Fruit fly (Drosophila melanogaster) whole organism, embryonic: Measurements from ENCODE around the gene CG43062.

Source experiments
- Blimp-1 ChIP-seq: fragments of 200-800 bp; sonication (Bioruptor generic); optimal IDR thresholded peaks from 3 replicates; lab custom pipeline; 2018; ENCODE audit warnings: missing biosample characterization, missing genetic modification characterization, mild to moderate bottlenecking, moderate library complexity, missing genetic modification reagents
- BtbVII ChIP-seq: fragments of 200-800 bp; sonication (Bioruptor generic); optimal IDR thresholded peaks from 3 replicates; lab custom pipeline; 2017; ENCODE audit warnings: missing biosample characterization, mild to moderate bottlenecking, missing genetic modification characterization
- CG10565 ChIP-seq: fragments of 200-800 bp; sonication (Bioruptor generic); optimal IDR thresholded peaks from 3 replicates; lab custom pipeline; 2016; ENCODE audit warnings: missing biosample characterization, mild to moderate bottlenecking, missing genetic modification characterization
- CG11247 ChIP-seq: fragments of 200-800 bp; sonication (Bioruptor generic); IDR thresholded peaks from 2 replicates; pipeline ENCODE4 v1.3.6; 2022; ENCODE audit warnings: missing biosample characterization, missing genetic modification characterization
- CG13123 ChIP-seq: fragments of 200-800 bp; sonication (Bioruptor generic); optimal IDR thresholded peaks from 2 replicates; lab custom pipeline; 2016; ENCODE audit warnings: missing biosample characterization, missing genetic modification characterization
- CG13296 ChIP-seq: fragments of 200-800 bp; sonication (Bioruptor generic); optimal IDR thresholded peaks from 3 replicates; lab custom pipeline; 2018; ENCODE audit warnings: missing biosample characterization, mild to moderate bottlenecking, missing genetic modification characterization
- CG13424 ChIP-seq: fragments of 200-800 bp; sonication (Bioruptor generic); optimal IDR thresholded peaks from 2 replicates; lab custom pipeline; 2019; ENCODE audit warnings: missing biosample characterization, mild to moderate bottlenecking, missing genetic modification characterization, moderate library complexity
- CG15514 ChIP-seq: fragments of 200-800 bp; sonication (Bioruptor generic); optimal IDR thresholded peaks from 3 replicates; lab custom pipeline; 2017; ENCODE audit warnings: missing biosample characterization, missing genetic modification characterization, mild to moderate bottlenecking, moderate library complexity, missing genetic modification reagents
- CG17568 ChIP-seq: fragments of 200-800 bp; sonication (Bioruptor generic); optimal IDR thresholded peaks from 2 replicates; lab custom pipeline; 2018; ENCODE audit warnings: missing biosample characterization, mild to moderate bottlenecking, missing genetic modification characterization, moderate library complexity
- CG2889 ChIP-seq: fragments of 200-800 bp; sonication (Bioruptor generic); IDR thresholded peaks from 3 replicates; pipeline ENCODE4 v1.3.6; 2022; ENCODE audit warnings: missing biosample characterization, missing genetic modification characterization
- CG3163 ChIP-seq: fragments of 200-800 bp; sonication (Bioruptor generic); optimal IDR thresholded peaks from 3 replicates; lab custom pipeline; 2016; ENCODE audit warnings: missing biosample characterization, missing genetic modification characterization
- CG7271 ChIP-seq: fragments of 200-800 bp; sonication (Bioruptor generic); optimal IDR thresholded peaks from 2 replicates; lab custom pipeline; 2018; ENCODE audit warnings: missing biosample characterization, mild to moderate bottlenecking, missing genetic modification characterization, moderate library complexity
- CG8359 ChIP-seq: fragments of 200-800 bp; sonication (Bioruptor generic); optimal IDR thresholded peaks from 2 replicates; lab custom pipeline; 2017; ENCODE audit warnings: missing biosample characterization, mild to moderate bottlenecking, missing genetic modification characterization, borderline replicate concordance
- CG9437 ChIP-seq: fragments of 200-800 bp; sonication (Bioruptor generic); optimal IDR thresholded peaks from 2 replicates; lab custom pipeline; 2018; ENCODE audit warnings: missing biosample characterization, mild to moderate bottlenecking, missing genetic modification characterization
- Ets97D ChIP-seq: fragments of 200-800 bp; sonication (Bioruptor generic); optimal IDR thresholded peaks from 3 replicates; lab custom pipeline; 2016; ENCODE audit warnings: missing biosample characterization, missing genetic modification characterization
- Hand ChIP-seq: fragments of 200-800 bp; sonication (Bioruptor generic); optimal IDR thresholded peaks from 2 replicates; lab custom pipeline; 2017; ENCODE audit warnings: mild to moderate bottlenecking, missing biosample characterization, missing genetic modification reagents, missing genetic modification characterization
- Hr51 ChIP-seq, 2 experiments: fragments of 200-800 bp; sonication (Bioruptor generic); optimal IDR thresholded peaks; 2 replicates in 1 of 2; 3 replicates in 1 of 2; lab custom pipeline; 2016 to 2018; ENCODE audit warnings: missing biosample characterization in 2 of 2, missing genetic modification characterization in 2 of 2, mild to moderate bottlenecking in 1 of 2, moderate library complexity in 1 of 2
- Kr ChIP-seq: fragments of 200-800 bp; sonication (Bioruptor generic); optimal IDR thresholded peaks from 2 replicates; lab custom pipeline; 2017; ENCODE audit warnings: missing biosample characterization, mild to moderate bottlenecking, missing genetic modification characterization
- Rfx ChIP-seq: fragments of 200-800 bp; sonication (Bioruptor generic); IDR thresholded peaks from 2 replicates; pipeline ENCODE4 v1.3.6; 2022; ENCODE audit warnings: missing biosample characterization, missing genetic modification characterization
- Ssrp ChIP-seq: fragments of 200-800 bp; sonication (Bioruptor generic); optimal IDR thresholded peaks from 2 replicates; lab custom pipeline; 2018; ENCODE audit warnings: missing biosample characterization, mild to moderate bottlenecking, missing genetic modification characterization, moderate library complexity
- ab ChIP-seq: fragments of 200-800 bp; sonication (Bioruptor generic); optimal IDR thresholded peaks from 2 replicates; lab custom pipeline; 2016; ENCODE audit warnings: missing biosample characterization, missing genetic modification characterization
- amos ChIP-seq: fragments of 200-800 bp; sonication (Bioruptor generic); IDR thresholded peaks from 2 replicates; pipeline ENCODE4 v1.3.6; 2022; ENCODE audit warnings: missing biosample characterization, missing genetic modification characterization; ENCODE audit not compliant: partially characterized antibody
- aop ChIP-seq: fragments of 200-800 bp; sonication (Bioruptor generic); IDR thresholded peaks from 2 replicates; pipeline ENCODE4 v1.3.6; 2022; ENCODE audit warnings: missing biosample characterization, missing genetic modification characterization
- caup ChIP-seq: fragments of 200-800 bp; sonication (Bioruptor generic); optimal IDR thresholded peaks from 3 replicates; lab custom pipeline; 2017; ENCODE audit warnings: missing biosample characterization, mild to moderate bottlenecking, missing genetic modification characterization, moderate library complexity; ENCODE audit not compliant: severe bottlenecking
- chif ChIP-seq, 2 experiments: fragments of 200-800 bp; sonication (Bioruptor generic); optimal IDR thresholded peaks; 3 replicates each; lab custom pipeline; 2016; ENCODE audit warnings: missing biosample characterization in 2 of 2, missing genetic modification characterization in 2 of 2
- crc ChIP-seq: fragments of 200-800 bp; sonication (Bioruptor generic); optimal IDR thresholded peaks from 2 replicates; lab custom pipeline; 2016; ENCODE audit warnings: missing biosample characterization, missing genetic modification characterization
- crp ChIP-seq, 2 experiments: fragments of 200-800 bp; sonication (Bioruptor generic); optimal IDR thresholded peaks; 2 replicates in 1 of 2; 3 replicates in 1 of 2; lab custom pipeline; 2017; ENCODE audit warnings: missing biosample characterization in 2 of 2, missing genetic modification characterization in 2 of 2, mild to moderate bottlenecking in 1 of 2, moderate library complexity in 1 of 2
- disco-r ChIP-seq: fragments of 200-800 bp; sonication (Bioruptor generic); optimal IDR thresholded peaks from 2 replicates; lab custom pipeline; 2016; ENCODE audit warnings: missing biosample characterization, missing genetic modification characterization
- ems ChIP-seq: fragments of 200-800 bp; sonication (Bioruptor generic); optimal IDR thresholded peaks from 3 replicates; lab custom pipeline; 2016; ENCODE audit warnings: missing biosample characterization, missing genetic modification characterization
- jing ChIP-seq: fragments of 200-800 bp; sonication (Bioruptor generic); optimal IDR thresholded peaks from 2 replicates; lab custom pipeline; 2018; ENCODE audit warnings: missing biosample characterization, mild to moderate bottlenecking, missing genetic modification characterization
- kah ChIP-seq: fragments of 200-800 bp; sonication (Bioruptor generic); optimal IDR thresholded peaks from 2 replicates; lab custom pipeline; 2018; ENCODE audit warnings: missing biosample characterization, mild to moderate bottlenecking, missing genetic modification characterization
- klu ChIP-seq: fragments of 200-800 bp; sonication (Bioruptor generic); IDR thresholded peaks from 2 replicates; pipeline ENCODE4 v1.3.6; 2022; ENCODE audit warnings: missing biosample characterization, missing genetic modification characterization
- lilli ChIP-seq: fragments of 200-800 bp; sonication (Bioruptor generic); optimal IDR thresholded peaks from 3 replicates; lab custom pipeline; 2016; ENCODE audit warnings: missing biosample characterization, missing genetic modification characterization
- lola ChIP-seq, 3 experiments: fragments of >200 bp in 2 of 3; fragments of 200-800 bp in 1 of 3; sonication (Bioruptor generic) in 1 of 3; optimal IDR thresholded peaks; 2 replicates each; lab custom pipeline; 2017 to 2019; ENCODE audit warnings: missing biosample characterization in 3 of 3, missing genetic modification characterization in 3 of 3, mild to moderate bottlenecking in 1 of 3, moderate library complexity in 1 of 3
- nerfin-2 ChIP-seq: fragments of 200-800 bp; sonication (Bioruptor generic); IDR thresholded peaks from 2 replicates; pipeline ENCODE4 v1.3.6; 2022; ENCODE audit warnings: missing biosample characterization, missing genetic modification characterization; ENCODE audit not compliant: partially characterized antibody
- otp ChIP-seq: fragments of 200-800 bp; sonication (Bioruptor generic); IDR thresholded peaks from 3 replicates; pipeline ENCODE4, ENCODE4 v1.3.6; 2022; ENCODE audit warnings: missing biosample characterization, missing genetic modification characterization
- p53 ChIP-seq: fragments of 200-800 bp; sonication (Bioruptor generic); optimal IDR thresholded peaks from 2 replicates; lab custom pipeline; 2016; ENCODE audit warnings: missing biosample characterization, missing genetic modification characterization
- pan ChIP-seq, 4 experiments: fragments of >200 bp in 3 of 4; fragments of 200-800 bp in 1 of 4; sonication (Bioruptor generic) in 1 of 4; optimal IDR thresholded peaks in 3 of 4; IDR thresholded peaks in 1 of 4; 2 replicates each; pipeline versions ENCODE4 v1.3.6 to Lab custom; 2017 to 2022; ENCODE audit warnings: missing biosample characterization in 2 of 4, missing genetic modification characterization in 2 of 4, mixed read lengths in 1 of 4
- pum ChIP-seq: fragments of 200-800 bp; sonication (Bioruptor generic); optimal IDR thresholded peaks from 2 replicates; lab custom pipeline; 2016; ENCODE audit warnings: missing biosample characterization, missing genetic modification characterization
- row ChIP-seq: fragments of 200-800 bp; sonication (Bioruptor generic); IDR thresholded peaks from 3 replicates; pipeline ENCODE4 v1.3.6; 2022; ENCODE audit warnings: missing biosample characterization, missing genetic modification characterization
- sc ChIP-seq, 3 experiments: fragments of >200 bp in 2 of 3; fragments of 200-800 bp in 1 of 3; sonication (Bioruptor generic) in 1 of 3; optimal IDR thresholded peaks; 2 replicates in 2 of 3; 3 replicates in 1 of 3; lab custom pipeline; 2017; ENCODE audit warnings: mild to moderate bottlenecking in 1 of 3, missing biosample characterization in 1 of 3, missing genetic modification characterization in 1 of 3, missing genetic modification reagents in 1 of 3
- sim ChIP-seq: fragments of 200-800 bp; sonication (Bioruptor generic); IDR thresholded peaks from 2 replicates; pipeline ENCODE4 v1.3.6; 2022; ENCODE audit warnings: missing biosample characterization, missing genetic modification characterization
- sug ChIP-seq: fragments of 200-800 bp; optimal IDR thresholded peaks from 2 replicates; lab custom pipeline; 2019; ENCODE audit warnings: missing biosample characterization, mild to moderate bottlenecking, missing genetic modification characterization, moderate library complexity
- tll ChIP-seq, 2 experiments: fragments of 200-800 bp in 1 of 2; fragments of >200 bp in 1 of 2; sonication (Bioruptor generic) in 1 of 2; optimal IDR thresholded peaks; 2 replicates each; lab custom pipeline; 2017 to 2019; ENCODE audit warnings: missing biosample characterization in 2 of 2, missing genetic modification characterization in 2 of 2, mild to moderate bottlenecking in 1 of 2, moderate library complexity in 1 of 2
- trh ChIP-seq: fragments of 200-800 bp; sonication (Bioruptor generic); optimal IDR thresholded peaks from 2 replicates; lab custom pipeline; 2016; ENCODE audit warnings: missing biosample characterization, missing genetic modification characterization
- wdn ChIP-seq: fragments of 200-800 bp; sonication (Bioruptor generic); IDR thresholded peaks from 2 replicates; pipeline ENCODE4 v1.3.6; 2022; ENCODE audit warnings: missing biosample characterization, missing genetic modification characterization
- wor ChIP-seq: fragments of 200-800 bp; sonication (Bioruptor generic); IDR thresholded peaks from 2 replicates; pipeline ENCODE4 v1.3.6; 2022; ENCODE audit warnings: missing biosample characterization, missing genetic modification characterization
- zen2 ChIP-seq: fragments of 200-800 bp; sonication (Bioruptor generic); IDR thresholded peaks from 3 replicates; pipeline ENCODE4 v1.3.6; 2022; ENCODE audit warnings: missing biosample characterization, missing genetic modification characterization; ENCODE audit not compliant: partially characterized antibody

Gene CG43062

DNA sequence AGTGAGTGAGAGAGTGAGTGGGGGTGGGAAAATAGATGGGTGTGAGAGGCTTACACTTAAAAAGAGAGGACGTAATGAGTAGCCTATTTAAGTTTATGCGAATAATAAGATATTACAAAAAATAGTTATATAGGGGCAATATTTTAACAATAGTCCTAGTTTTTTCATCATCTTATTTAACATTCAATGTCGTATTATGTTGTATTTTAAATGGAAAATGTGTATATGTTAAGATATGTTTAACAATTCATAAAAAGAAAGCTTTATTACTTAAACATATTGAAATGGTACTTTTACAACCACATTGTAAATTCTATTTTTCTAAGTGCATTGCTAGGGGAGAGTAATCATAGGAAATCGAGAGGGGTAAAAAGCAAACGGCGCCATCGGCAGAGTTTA, 23.9 kb downstream of the CG43062 start (continued):
- TF ChIP-seq amos (GFP tag; lab: Robert Waterston, UW) (no peak), zen2 (GFP tag; lab: Robert Waterston, UW) (no peak), ab (GFP tag; lab: Kevin White, UChicago) (no peak), CG9437 (GFP tag; lab: Kevin White, UChicago) (peak; percentile 64), Ets97D (no peak), Ssrp (tag; lab: Kevin White, UChicago) (peak; percentile 85), CG17568 (GFP tag; lab: Kevin White, UChicago) (peak; percentile 42), sug (tag; lab: Kevin White, UChicago) (peak; percentile 73), row (GFP tag; lab: Robert Waterston, UW) (peak; percentile 77), CG3163 (GFP tag; lab: Kevin White, UChicago) (no peak), chif (GFP tag; optimal IDR thresholded peaks at IDR 0.05; lab: Kevin White, UChicago) (peak in 1 of 2 experiments; percentile 55), CG13296 (GFP tag; lab: Kevin White, UChicago) (peak; percentile 78), crc (GFP tag; lab: Kevin White, UChicago) (no peak), nerfin-2 (no peak), pum (GFP tag; lab: Kevin White, UChicago) (peak; percentile 27), CG10565 (GFP tag; lab: Kevin White, UChicago) (no peak), crp (GFP tag; optimal IDR thresholded peaks at IDR 0.05; lab: Kevin White, UChicago) (no peak), Kr (GFP tag; lab: Kevin White, UChicago) (no peak), wdn (no peak), BtbVII (GFP tag; lab: Kevin White, UChicago) (peak; percentile 58), Blimp-1 (GFP tag; lab: Kevin White, UChicago) (peak; percentile 35), pan (optimal IDR thresholded peaks at IDR 0.05; lab: Kevin White, UChicago) (no peak), pan (GFP tag; optimal IDR thresholded peaks at IDR 0.05 in 1 of 2, IDR thresholded peaks at IDR 0.05 in 1 of 2) (peak in 1 of 2 experiments; percentile 60), klu (peak; percentile 24; the same call in 1 of the 2 replicates), CG13123 (GFP tag; lab: Kevin White, UChicago) (peak; percentile 6), lilli (peak; percentile 44), CG7271 (no peak), caup (GFP tag; lab: Kevin White, UChicago) (peak; percentile 63), CG8359 (GFP tag; lab: Kevin White, UChicago) (peak; percentile 32), disco-r (peak; percentile 4), aop (no peak), CG13424 (peak; percentile 90), Hand (peak; percentile 70), Rfx (GFP tag; lab: Robert Waterston, UW) (peak; percentile 33; the same call in 1 of the 2 replicates), wor (GFP tag; lab: Robert Waterston, UW) (0 out of 2 replicates have a peak, but pooled peaks have one; percentile 23), tll (GFP tag; optimal IDR thresholded peaks at IDR 0.05; lab: Kevin White, UChicago) (no peak), otp (GFP tag; lab: Robert Waterston, UW) (no peak), trh (no peak), sc (optimal IDR thresholded peaks at IDR 0.05; lab: Kevin White, UChicago) (no peak), sc (GFP tag; optimal IDR thresholded peaks at IDR 0.05; lab: Kevin White, UChicago) (peak; percentile 39), CG2889 (GFP tag; lab: Robert Waterston, UW) (no peak), Hr51 (GFP tag; optimal IDR thresholded peaks at IDR 0.05; lab: Kevin White, UChicago) (peak in 1 of 2 experiments; percentile 82), kah (GFP tag; lab: Kevin White, UChicago) (no peak), sim (no peak), ems (GFP tag; lab: Kevin White, UChicago) (no peak), p53 (GFP tag; lab: Kevin White, UChicago) (no peak), jing (no peak), CG15514 (GFP tag; lab: Kevin White, UChicago) (no peak), lola (GFP tag; optimal IDR thresholded peaks at IDR 0.05; lab: Kevin White, UChicago) (peak in 1 of 3 experiments; percentile 86), CG11247 (GFP tag; lab: Robert Waterston, UW) (no peak)
